Worm (Caenorhabditis elegans) whole organism, mixed stage, embryonic: Measurements from ENCODE around the gene T22E5.1.

Experiments
- lin-13 ChIP-seq: fragments of 150-350 bp; optimal IDR thresholded peaks from 2 replicates; lab custom pipeline; 2014; ENCODE audit warnings: missing biosample characterization, missing genetic modification characterization
- mep-1 ChIP-seq: fragments of 150-350 bp; optimal IDR thresholded peaks from 2 replicates; lab custom pipeline; 2017; ENCODE audit warnings: missing biosample characterization, missing genetic modification reagents, missing genetic modification characterization, inconsistent platforms

ce11 chrX:6391491-6391890 is 21.2 kb upstream of the T22E5.1 start, which contains the start of gene igcm-2:
- TF ChIP-seq lin-13 (tag; lab: Kevin White, UChicago) (no peak), mep-1 (no peak)
